Worm (Caenorhabditis elegans) whole organism, L2 larva: ENCODE results near the gene srx-122.

Experiments
- F13H6.1 ChIP-seq: sonication (generic microtip); optimal IDR thresholded peaks from 2 replicates; lab custom pipeline; 2016; ENCODE audit warnings: missing genetic modification characterization, missing compliant biosample characterization
- R02D3.7 ChIP-seq: fragments of 150-350 bp; optimal IDR thresholded peaks from 2 replicates; lab custom pipeline; 2014; ENCODE audit warnings: missing biosample characterization, missing genetic modification characterization
- alr-1 ChIP-seq: fragments of 150-350 bp; optimal IDR thresholded peaks from 2 replicates; lab custom pipeline; 2014; ENCODE audit warnings: missing biosample characterization, missing genetic modification characterization
- aly-2 ChIP-seq: fragments of 150-350 bp; optimal IDR thresholded peaks from 2 replicates; lab custom pipeline; 2014; ENCODE audit warnings: missing biosample characterization, missing genetic modification characterization
- blmp-1 ChIP-seq: sonication (generic microtip); optimal IDR thresholded peaks from 2 replicates; lab custom pipeline; 2017; ENCODE audit warnings: missing genetic modification characterization, mild to moderate bottlenecking, missing compliant biosample characterization, antibody characterized with exemption, moderate library complexity; ENCODE audit not compliant: insufficient read depth
- ceh-82 ChIP-seq: fragments of 150-350 bp; optimal IDR thresholded peaks from 2 replicates; lab custom pipeline; 2014; ENCODE audit warnings: missing biosample characterization, missing genetic modification characterization
- crh-2 ChIP-seq: sonication (generic microtip); optimal IDR thresholded peaks from 2 replicates; lab custom pipeline; 2017; ENCODE audit warnings: missing biosample characterization, missing genetic modification characterization
- dmd-4 ChIP-seq: sonication (generic microtip); optimal IDR thresholded peaks from 2 replicates; lab custom pipeline; 2017; ENCODE audit warnings: missing biosample characterization, missing genetic modification characterization
- elt-1 ChIP-seq: fragments of 150-350 bp; optimal IDR thresholded peaks from 2 replicates; lab custom pipeline; 2014; ENCODE audit warnings: missing biosample characterization, missing genetic modification characterization
- elt-3 ChIP-seq: sonication (generic microtip); optimal IDR thresholded peaks from 2 replicates; lab custom pipeline; 2017; ENCODE audit warnings: missing biosample characterization, missing genetic modification characterization
- fos-1 ChIP-seq: fragments of 150-350 bp; optimal IDR thresholded peaks from 2 replicates; lab custom pipeline; 2014; ENCODE audit warnings: missing biosample characterization, missing genetic modification characterization
- gmeb-1 ChIP-seq: fragments of 150-350 bp; optimal IDR thresholded peaks from 2 replicates; lab custom pipeline; 2014; ENCODE audit warnings: missing biosample characterization, missing genetic modification characterization
- lin-11 ChIP-seq: fragments of 150-350 bp; sonication (generic microtip); optimal IDR thresholded peaks from 2 replicates; lab custom pipeline; 2014; ENCODE audit warnings: missing biosample characterization, missing genetic modification characterization, inconsistent platforms, mixed read lengths
- lin-13 ChIP-seq: fragments of 150-350 bp; optimal IDR thresholded peaks from 2 replicates; lab custom pipeline; 2014; ENCODE audit warnings: missing biosample characterization, missing genetic modification reagents, missing genetic modification characterization
- lin-39 ChIP-seq: fragments of 150-350 bp; optimal IDR thresholded peaks from 2 replicates; lab custom pipeline; 2014; ENCODE audit warnings: missing biosample characterization, missing genetic modification reagents, missing genetic modification characterization
- mab-5 ChIP-seq: fragments of 150-350 bp; optimal IDR thresholded peaks from 2 replicates; lab custom pipeline; 2014; ENCODE audit warnings: missing biosample characterization, missing genetic modification characterization
- mdl-1 ChIP-seq, 2 experiments: fragments of 150-350 bp in 1 of 2; sonication (generic microtip) in 1 of 2; optimal IDR thresholded peaks; 2 replicates each; lab custom pipeline; 2017; ENCODE audit warnings: missing biosample characterization in 2 of 2, missing genetic modification characterization in 2 of 2
- nhr-11 ChIP-seq: fragments of 150-350 bp; optimal IDR thresholded peaks from 2 replicates; lab custom pipeline; 2014; ENCODE audit warnings: missing biosample characterization, missing genetic modification characterization
- nhr-12 ChIP-seq: fragments of 150-350 bp; optimal IDR thresholded peaks from 2 replicates; lab custom pipeline; 2014; ENCODE audit warnings: missing biosample characterization, missing genetic modification characterization
- nhr-21 ChIP-seq: fragments of 150-350 bp; optimal IDR thresholded peaks from 2 replicates; lab custom pipeline; 2014; ENCODE audit warnings: missing biosample characterization, missing genetic modification characterization
- nhr-237 ChIP-seq: fragments of 150-350 bp; optimal IDR thresholded peaks from 2 replicates; lab custom pipeline; 2014; ENCODE audit warnings: missing biosample characterization, missing genetic modification characterization
- nhr-25 ChIP-seq: fragments of 150-350 bp; sonication (generic microtip); optimal IDR thresholded peaks from 3 replicates; lab custom pipeline; 2014; ENCODE audit warnings: missing biosample characterization, missing genetic modification characterization
- sma-3 ChIP-seq: sonication (generic microtip); optimal IDR thresholded peaks from 2 replicates; lab custom pipeline; 2016; ENCODE audit warnings: missing genetic modification reagents, missing genetic modification characterization, missing compliant biosample characterization
- sma-9 ChIP-seq, 2 experiments: fragments of 150-350 bp in 1 of 2; sonication (generic microtip) in 1 of 2; optimal IDR thresholded peaks; 2 replicates each; lab custom pipeline; 2014 to 2016; ENCODE audit warnings: missing genetic modification characterization in 2 of 2, mild to moderate bottlenecking in 1 of 2, missing biosample characterization in 1 of 2, missing compliant biosample characterization in 1 of 2, missing genetic modification reagents in 1 of 2, moderate library complexity in 1 of 2
- snpc-4 ChIP-seq: fragments of 150-350 bp; optimal IDR thresholded peaks from 2 replicates; lab custom pipeline; 2014; ENCODE audit warnings: missing biosample characterization, missing genetic modification characterization
- unc-62 ChIP-seq: fragments of 150-350 bp; optimal IDR thresholded peaks from 2 replicates; lab custom pipeline; 2014; ENCODE audit warnings: missing biosample characterization, missing genetic modification reagents, missing genetic modification characterization
- zag-1 ChIP-seq: fragments of 150-350 bp; optimal IDR thresholded peaks from 2 replicates; lab custom pipeline; 2014; ENCODE audit warnings: missing biosample characterization, missing genetic modification characterization
- ztf-4 ChIP-seq: fragments of 150-350 bp; optimal IDR thresholded peaks from 2 replicates; lab custom pipeline; 2014; ENCODE audit warnings: missing biosample characterization, missing genetic modification characterization

srx-122 gene

ce11 chrV:3257277-3257676 is 40.4 kb downstream of the srx-122 start, which contains the start of gene T28A11.22:
Gene T28A11.22 (plus strand): TSS chrV:3257577.
- no peak for TF ChIP-seq sma-3 (GFP tag; lab: Kevin White, UChicago)
- no peak for TF ChIP-seq mdl-1 (tag; optimal IDR thresholded peaks at IDR 0.05; lab: Kevin White, UChicago)
- no peak for TF ChIP-seq ceh-82

ce11 chrV:3256809-3257208 is 40.9 kb downstream of the srx-122 start:
- TF ChIP-seq nhr-11: no peak

DNA sequence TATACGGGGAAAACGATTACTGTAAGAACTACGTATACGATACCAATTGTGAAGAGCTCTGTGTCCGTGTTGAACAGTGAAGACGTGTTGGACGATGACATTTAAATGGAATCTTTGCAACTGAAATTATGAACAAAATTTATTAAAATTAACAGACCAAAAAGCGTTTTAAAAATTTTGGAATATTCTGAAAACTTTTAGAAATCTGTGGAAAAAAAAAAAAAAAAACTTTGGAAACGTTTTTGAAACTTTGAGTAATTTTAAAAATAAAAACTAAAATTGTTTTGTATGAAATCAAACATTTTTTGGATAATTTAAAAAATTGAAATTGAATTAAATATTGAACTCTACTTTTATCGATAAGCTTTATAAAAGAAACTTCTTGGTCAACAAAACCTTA is 41.6 kb downstream of the srx-122 start, which contains the start of gene srt-63:
Gene srt-63, minus strand, starts transcription at position 101 of the 400 bp plus-strand sequence.
- TF ChIP-seq lin-13 (GFP tag; lab: Kevin White, UChicago): no peak
- no peak for TF ChIP-seq nhr-237
- TF ChIP-seq ztf-4 (tag; lab: Kevin White, UChicago): no peak
- no peak for TF ChIP-seq fos-1 (tag; lab: Kevin White, UChicago)
- no peak for TF ChIP-seq snpc-4 (tag; lab: Kevin White, UChicago)
- no peak for TF ChIP-seq F13H6.1 (tag; lab: Kevin White, UChicago)
- no peak for TF ChIP-seq mab-5 (tag; lab: Kevin White, UChicago)
- TF ChIP-seq blmp-1 (tag; lab: Kevin White, UChicago): no peak
- TF ChIP-seq zag-1: no peak
- no peak for TF ChIP-seq sma-3 (GFP tag; lab: Kevin White, UChicago)
- no peak for TF ChIP-seq unc-62
- TF ChIP-seq lin-39 (tag; lab: Kevin White, UChicago): no peak
- no peak for TF ChIP-seq gmeb-1 (tag; lab: Kevin White, UChicago)
- TF ChIP-seq nhr-11: no peak
- TF ChIP-seq lin-11: no peak
- no peak for TF ChIP-seq crh-2 (tag; lab: Kevin White, UChicago)

DNA sequence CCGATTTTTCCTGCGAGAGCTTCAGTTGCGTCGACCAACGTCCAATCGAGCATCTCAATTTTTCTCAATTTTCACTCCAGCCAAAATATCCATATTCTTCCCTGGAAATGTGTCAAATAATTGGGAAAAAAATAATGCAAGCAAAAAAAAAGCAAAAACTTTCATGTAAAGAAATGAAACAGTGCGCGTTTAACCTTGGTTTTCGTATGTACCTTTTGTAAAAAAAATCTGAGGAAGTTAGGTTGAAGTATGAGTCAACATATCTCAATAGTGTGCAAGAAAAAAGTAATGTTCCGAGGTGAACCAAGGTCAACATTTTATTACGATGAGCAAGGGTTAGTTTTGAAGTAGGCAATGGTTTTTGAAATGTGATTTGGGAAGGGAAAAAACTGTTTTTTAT is 47.5 kb downstream of the srx-122 start, which contains the start of gene T28A11.13:
Gene T28A11.13, minus strand, starts transcription at position 101 of the 400 bp plus-strand sequence.
- no peak for TF ChIP-seq lin-11
- TF ChIP-seq nhr-12: no peak
- TF ChIP-seq alr-1: no peak
- TF ChIP-seq elt-3 (tag; lab: Kevin White, UChicago): no peak
- TF ChIP-seq nhr-25: no peak

DNA sequence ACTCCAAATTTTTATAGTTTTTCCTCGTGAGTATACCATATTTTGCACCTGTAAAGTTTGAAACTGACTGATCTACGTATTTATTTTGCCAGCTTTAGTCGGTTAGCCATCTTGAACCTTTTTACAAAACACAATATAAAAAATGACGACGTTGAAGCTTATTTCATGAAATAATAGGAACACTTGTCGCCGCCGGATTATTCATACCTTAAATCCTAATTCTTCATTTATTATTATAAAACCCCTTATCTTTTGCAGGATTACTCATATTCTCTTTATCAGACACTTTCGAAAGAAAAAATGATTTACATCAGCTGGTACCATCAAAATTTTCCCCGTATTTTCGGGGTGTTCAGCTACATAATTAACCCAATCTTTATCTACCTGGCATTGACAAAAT is 50.1 kb downstream of the srx-122 start, which contains the start of gene srj-8:
Gene srj-8, plus strand, starts transcription at position 301 of the 400 bp plus-strand sequence.
- TF ChIP-seq nhr-21 (no peak), dmd-4 (tag; lab: Kevin White, UChicago) (no peak), unc-62 (no peak), R02D3.7 (tag; lab: Kevin White, UChicago) (no peak), F13H6.1 (tag; lab: Kevin White, UChicago) (no peak), sma-9 (GFP tag; optimal IDR thresholded peaks at IDR 0.05; lab: Kevin White, UChicago) (no peak), sma-9 (tag; optimal IDR thresholded peaks at IDR 0.05; lab: Kevin White, UChicago) (no peak), ztf-4 (tag; lab: Kevin White, UChicago) (no peak), elt-3 (tag; lab: Kevin White, UChicago) (no peak), blmp-1 (tag; lab: Kevin White, UChicago) (no peak), elt-1 (tag; lab: Kevin White, UChicago) (no peak), aly-2 (no peak)
